Worm (Caenorhabditis elegans) whole organism, midembryonic: ENCODE results near the gene Y73B6BL.47.

Source experiments
- cog-1 ChIP-seq: sonication (generic microtip); optimal IDR thresholded peaks from 2 replicates; lab custom pipeline; 2016; ENCODE audit warnings: missing genetic modification characterization, missing compliant biosample characterization
- flt-1 ChIP-seq: fragments of 200-800 bp; sonication (Bioruptor generic); IDR thresholded peaks from 2 replicates; pipeline ENCODE4 v1.3.6; 2022; ENCODE audit warnings: missing genetic modification characterization, missing compliant biosample characterization
- klf-2 ChIP-seq: fragments of 200-800 bp; sonication (Bioruptor generic); conservative IDR thresholded peaks from 2 replicates; pipeline ENCODE4 v1.3.6; 2022; ENCODE audit warnings: missing genetic modification reagents, missing genetic modification characterization, missing compliant biosample characterization
- med-1 ChIP-seq: sonication (generic microtip); optimal IDR thresholded peaks from 2 replicates; lab custom pipeline; 2017; ENCODE audit warnings: missing genetic modification characterization, mild to moderate bottlenecking, missing compliant biosample characterization, antibody characterized with exemption, missing genetic modification reagents; ENCODE audit not compliant: insufficient read depth
- ref-1 ChIP-seq: fragments of 200-800 bp; sonication (Bioruptor generic); conservative IDR thresholded peaks from 2 replicates; pipeline ENCODE4 v1.3.6; 2022; ENCODE audit warnings: missing genetic modification reagents, missing genetic modification characterization, missing compliant biosample characterization
- ztf-29 ChIP-seq: fragments of 200-800 bp; sonication (Bioruptor generic); IDR thresholded peaks from 2 replicates; pipeline ENCODE4 v1.3.6; 2022; ENCODE audit warnings: missing genetic modification reagents, missing genetic modification characterization, missing compliant biosample characterization

DNA sequence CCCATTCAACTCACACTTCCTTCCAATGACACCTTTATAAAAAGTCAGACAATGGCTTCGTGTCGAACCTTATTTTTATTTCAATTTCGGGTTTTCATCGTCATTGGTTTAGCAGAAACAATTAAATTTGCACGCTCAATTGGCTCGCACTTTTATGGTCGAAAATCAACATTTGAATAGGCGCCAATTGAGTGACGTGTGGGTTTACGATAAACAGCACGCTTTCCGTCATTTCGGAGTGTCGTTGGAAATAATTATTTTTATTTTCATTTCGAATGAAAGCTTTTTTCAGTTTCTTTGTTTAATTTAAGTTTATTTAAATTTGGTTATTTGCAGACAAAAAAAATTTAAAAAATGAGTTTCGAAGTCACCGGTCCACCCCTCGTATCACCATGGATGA lies 53.4 kb downstream of the Y73B6BL.47 start, which contains the start of gene exos-2:
- TF ChIP-seq ztf-29 (GFP tag; lab: Robert Waterston, UW) (no peak), ref-1 (no peak), med-1 (GFP tag; lab: Kevin White, UChicago) (no peak), flt-1 (GFP tag; lab: Robert Waterston, UW) (no peak), cog-1 (tag; lab: Kevin White, UChicago) (peak; percentile 6), klf-2 (GFP tag; lab: Robert Waterston, UW) (no peak)
